Fruit fly (Drosophila melanogaster) whole organism, prepupa: ENCODE measurements around the gene Cyp6d5.

Experiments
- Blimp-1 ChIP-seq: fragments of 200-800 bp; sonication (Bioruptor generic); optimal IDR thresholded peaks from 3 replicates; lab custom pipeline; 2017; ENCODE audit warnings: missing biosample characterization, missing genetic modification characterization, mild to moderate bottlenecking, moderate library complexity, missing genetic modification reagents
- CG10631 ChIP-seq: fragments of 200-800 bp; sonication (Bioruptor generic); optimal IDR thresholded peaks from 2 replicates; lab custom pipeline; 2016; ENCODE audit warnings: missing biosample characterization, missing genetic modification characterization
- CG10669 ChIP-seq: fragments of 200-800 bp; sonication (Bioruptor generic); optimal IDR thresholded peaks from 3 replicates; lab custom pipeline; 2018; ENCODE audit warnings: missing biosample characterization, mild to moderate bottlenecking, missing genetic modification characterization, moderate library complexity
- CG11294 ChIP-seq: fragments of 200-800 bp; sonication (Bioruptor generic); IDR thresholded peaks from 2 replicates; pipeline ENCODE4 v1.3.6; 2022; ENCODE audit warnings: missing biosample characterization, missing genetic modification characterization
- CG11762 ChIP-seq: fragments of 200-800 bp; sonication (Bioruptor generic); optimal IDR thresholded peaks from 3 replicates; lab custom pipeline; 2016; ENCODE audit warnings: missing biosample characterization, missing genetic modification characterization; ENCODE audit not compliant: insufficient read depth
- CG11902 ChIP-seq: fragments of 200-800 bp; sonication (Bioruptor generic); optimal IDR thresholded peaks from 3 replicates; lab custom pipeline; 2016; ENCODE audit warnings: missing biosample characterization, missing genetic modification characterization
- CG15336 ChIP-seq: fragments of 200-800 bp; sonication (Bioruptor generic); IDR thresholded peaks from 2 replicates; pipeline ENCODE4 v1.3.6; 2022; ENCODE audit warnings: missing biosample characterization, missing genetic modification characterization
- CG16779 ChIP-seq: fragments of 200-800 bp; sonication (Bioruptor generic); optimal IDR thresholded peaks from 3 replicates; lab custom pipeline; 2017; ENCODE audit warnings: missing biosample characterization, mild to moderate bottlenecking, missing genetic modification characterization
- CG3032 ChIP-seq: fragments of 200-800 bp; optimal IDR thresholded peaks from 2 replicates; lab custom pipeline; 2019; ENCODE audit warnings: missing biosample characterization, mild to moderate bottlenecking, missing genetic modification characterization, moderate library complexity
- CG31627 ChIP-seq: fragments of 200-800 bp; sonication (Bioruptor generic); optimal IDR thresholded peaks from 3 replicates; lab custom pipeline; 2016; ENCODE audit warnings: missing biosample characterization, missing genetic modification characterization
- CG32006 ChIP-seq: fragments of 200-800 bp; sonication (Bioruptor generic); optimal IDR thresholded peaks from 3 replicates; lab custom pipeline; 2017; ENCODE audit warnings: missing biosample characterization, mild to moderate bottlenecking, missing genetic modification characterization
- CG34406 ChIP-seq: fragments of 200-800 bp; sonication (Bioruptor generic); optimal IDR thresholded peaks from 3 replicates; lab custom pipeline; 2016; ENCODE audit warnings: missing biosample characterization, missing genetic modification characterization
- CG3919 ChIP-seq: fragments of 200-800 bp; sonication (Bioruptor generic); optimal IDR thresholded peaks from 3 replicates; lab custom pipeline; 2016; ENCODE audit warnings: missing biosample characterization, missing genetic modification characterization
- CG4318 ChIP-seq: fragments of 200-800 bp; sonication (Bioruptor generic); optimal IDR thresholded peaks from 3 replicates; lab custom pipeline; 2017; ENCODE audit warnings: missing biosample characterization, mild to moderate bottlenecking, missing genetic modification characterization
- CG6163 ChIP-seq: fragments of 200-800 bp; sonication (Bioruptor generic); IDR thresholded peaks from 3 replicates; pipeline ENCODE4 v1.3.6; 2022; ENCODE audit warnings: missing biosample characterization, missing genetic modification characterization
- CG6276 ChIP-seq: fragments of 200-800 bp; sonication (Bioruptor generic); optimal IDR thresholded peaks from 2 replicates; lab custom pipeline; 2017; ENCODE audit warnings: missing biosample characterization, mild to moderate bottlenecking, missing genetic modification characterization
- CG6792 ChIP-seq: fragments of 200-800 bp; sonication (Bioruptor generic); optimal IDR thresholded peaks from 3 replicates; lab custom pipeline; 2016; ENCODE audit warnings: missing biosample characterization, missing genetic modification characterization
- CG6808 ChIP-seq: fragments of 200-800 bp; sonication (Bioruptor generic); optimal IDR thresholded peaks from 3 replicates; lab custom pipeline; 2017; ENCODE audit warnings: missing biosample characterization, missing genetic modification characterization, mild to moderate bottlenecking, moderate library complexity, missing genetic modification reagents
- CG6854 ChIP-seq: fragments of 200-800 bp; sonication (Bioruptor generic); optimal IDR thresholded peaks from 2 replicates; lab custom pipeline; 2017; ENCODE audit warnings: missing biosample characterization, mild to moderate bottlenecking, missing genetic modification characterization
- CG7368 ChIP-seq: fragments of 200-800 bp; sonication (Bioruptor generic); optimal IDR thresholded peaks from 3 replicates; lab custom pipeline; 2016; ENCODE audit warnings: missing biosample characterization, missing genetic modification characterization
- CG8119 ChIP-seq: fragments of 200-800 bp; sonication (Bioruptor generic); IDR thresholded peaks from 3 replicates; pipeline ENCODE4 v1.3.6; 2022; ENCODE audit warnings: missing biosample characterization, missing genetic modification characterization
- CG8319 ChIP-seq: fragments of 200-800 bp; sonication (Bioruptor generic); optimal IDR thresholded peaks from 3 replicates; lab custom pipeline; 2016; ENCODE audit warnings: missing biosample characterization, missing genetic modification characterization
- CG9139 ChIP-seq: fragments of 200-800 bp; sonication (Bioruptor generic); optimal IDR thresholded peaks from 3 replicates; lab custom pipeline; 2017; ENCODE audit warnings: missing biosample characterization, mild to moderate bottlenecking, missing genetic modification characterization
- Eip75B ChIP-seq: fragments of 200-800 bp; sonication (Bioruptor generic); optimal IDR thresholded peaks from 3 replicates; lab custom pipeline; 2016; ENCODE audit warnings: missing biosample characterization, missing genetic modification characterization
- Eip78C ChIP-seq: fragments of 200-800 bp; sonication (Bioruptor generic); peaks from one replicate; lab custom pipeline; 2016; ENCODE audit warnings: missing biosample characterization, missing genetic modification characterization
- Ets96B ChIP-seq: fragments of 200-800 bp; optimal IDR thresholded peaks from 2 replicates; lab custom pipeline; 2019; ENCODE audit warnings: missing biosample characterization, mild to moderate bottlenecking, missing genetic modification characterization, moderate library complexity
- Gug ChIP-seq: fragments of 200-800 bp; sonication (Bioruptor generic); IDR thresholded peaks from 2 replicates; pipeline ENCODE4 v1.3.6; 2022; ENCODE audit warnings: missing biosample characterization, missing genetic modification characterization
- Hr39 ChIP-seq: fragments of 200-800 bp; sonication (Bioruptor generic); optimal IDR thresholded peaks from 2 replicates; lab custom pipeline; 2016; ENCODE audit warnings: missing biosample characterization, missing genetic modification characterization
- Hr4 ChIP-seq: fragments of 200-800 bp; sonication (Bioruptor generic); optimal IDR thresholded peaks from 3 replicates; lab custom pipeline; 2016; ENCODE audit warnings: missing biosample characterization, missing genetic modification characterization
- Met ChIP-seq: fragments of 200-800 bp; sonication (Bioruptor generic); optimal IDR thresholded peaks from 3 replicates; lab custom pipeline; 2016; ENCODE audit warnings: missing biosample characterization, missing genetic modification characterization
- OdsH ChIP-seq: fragments of 200-800 bp; sonication (Bioruptor generic); optimal IDR thresholded peaks from 3 replicates; lab custom pipeline; 2016; ENCODE audit warnings: missing biosample characterization, missing genetic modification characterization
- Sox102F ChIP-seq: fragments of 200-800 bp; sonication (Bioruptor generic); optimal IDR thresholded peaks from 2 replicates; lab custom pipeline; 2016; ENCODE audit warnings: missing biosample characterization, mild to moderate bottlenecking, missing genetic modification characterization
- Sox14 ChIP-seq: fragments of 200-800 bp; sonication (Bioruptor generic); optimal IDR thresholded peaks from 3 replicates; lab custom pipeline; 2016; ENCODE audit warnings: missing biosample characterization, missing genetic modification characterization
- achi ChIP-seq: fragments of 200-800 bp; sonication (Bioruptor generic); optimal IDR thresholded peaks from 3 replicates; lab custom pipeline; 2016; ENCODE audit warnings: missing biosample characterization, missing genetic modification characterization
- acj6 ChIP-seq: fragments of 200-800 bp; sonication (Bioruptor generic); optimal IDR thresholded peaks from 3 replicates; lab custom pipeline; 2016; ENCODE audit warnings: missing biosample characterization, missing genetic modification characterization
- cyc ChIP-seq: fragments of 200-800 bp; sonication (Bioruptor generic); optimal IDR thresholded peaks from 3 replicates; lab custom pipeline; 2016; ENCODE audit warnings: missing biosample characterization, missing genetic modification characterization
- dsx ChIP-seq: fragments of 200-800 bp; optimal IDR thresholded peaks from 3 replicates; lab custom pipeline; 2019; ENCODE audit warnings: missing biosample characterization, mild to moderate bottlenecking, missing genetic modification characterization, moderate library complexity; ENCODE audit not compliant: poor library complexity, severe bottlenecking
- eg ChIP-seq: fragments of 200-800 bp; sonication (Bioruptor generic); IDR thresholded peaks from 3 replicates; pipeline ENCODE4 v1.3.6; 2022; ENCODE audit warnings: missing biosample characterization, missing genetic modification characterization
- esn ChIP-seq: fragments of 200-800 bp; sonication (Bioruptor generic); optimal IDR thresholded peaks from 2 replicates; lab custom pipeline; 2016; ENCODE audit warnings: missing biosample characterization, mild to moderate bottlenecking, missing genetic modification characterization, moderate library complexity
- fd59A ChIP-seq: fragments of 200-800 bp; sonication (Bioruptor generic); optimal IDR thresholded peaks from 2 replicates; lab custom pipeline; 2017; ENCODE audit warnings: missing biosample characterization, mild to moderate bottlenecking, missing genetic modification characterization, missing genetic modification reagents
- fd85E ChIP-seq: fragments of 200-800 bp; sonication (Bioruptor generic); optimal IDR thresholded peaks from 3 replicates; lab custom pipeline; 2016; ENCODE audit warnings: missing biosample characterization, missing genetic modification characterization
- fkh ChIP-seq: fragments of 200-800 bp; sonication (Bioruptor generic); optimal IDR thresholded peaks from 3 replicates; lab custom pipeline; 2017; ENCODE audit warnings: missing biosample characterization, mild to moderate bottlenecking, missing genetic modification characterization, moderate library complexity
- lz ChIP-seq: fragments of 200-800 bp; sonication (Bioruptor generic); optimal IDR thresholded peaks from 3 replicates; lab custom pipeline; 2016; ENCODE audit warnings: missing biosample characterization, missing genetic modification characterization
- net ChIP-seq: fragments of 200-800 bp; sonication (Bioruptor generic); optimal IDR thresholded peaks from 3 replicates; lab custom pipeline; 2016; ENCODE audit warnings: missing biosample characterization, missing genetic modification characterization
- salr ChIP-seq, 2 experiments: fragments of 200-800 bp; sonication (Bioruptor generic); optimal IDR thresholded peaks; 3 replicates each; lab custom pipeline; 2016 to 2018; ENCODE audit warnings: missing biosample characterization in 2 of 2, missing genetic modification characterization in 2 of 2, mild to moderate bottlenecking in 1 of 2
- spab ChIP-seq: fragments of 200-800 bp; sonication (Bioruptor generic); optimal IDR thresholded peaks from 2 replicates; lab custom pipeline; 2017; ENCODE audit warnings: missing biosample characterization, mild to moderate bottlenecking, missing genetic modification characterization, missing genetic modification reagents
- ss ChIP-seq, 2 experiments: fragments of 200-800 bp; sonication (Bioruptor generic); optimal IDR thresholded peaks; 2 replicates in 1 of 2; 3 replicates in 1 of 2; lab custom pipeline; 2017 to 2018; ENCODE audit warnings: mild to moderate bottlenecking in 2 of 2, missing biosample characterization in 2 of 2, missing genetic modification characterization in 2 of 2, moderate library complexity in 1 of 2
- svp ChIP-seq: fragments of 200-800 bp; sonication (Bioruptor generic); peaks from one replicate; lab custom pipeline; 2016; ENCODE audit warnings: missing biosample characterization, missing genetic modification characterization
- topi ChIP-seq: fragments of 200-800 bp; sonication (Bioruptor generic); optimal IDR thresholded peaks from 3 replicates; lab custom pipeline; 2016; ENCODE audit warnings: missing biosample characterization, missing genetic modification characterization
- vri ChIP-seq: fragments of 200-800 bp; sonication (Bioruptor generic); optimal IDR thresholded peaks from 3 replicates; lab custom pipeline; 2016; ENCODE audit warnings: missing biosample characterization, mild to moderate bottlenecking, missing genetic modification characterization

Gene Cyp6d5

DNA sequence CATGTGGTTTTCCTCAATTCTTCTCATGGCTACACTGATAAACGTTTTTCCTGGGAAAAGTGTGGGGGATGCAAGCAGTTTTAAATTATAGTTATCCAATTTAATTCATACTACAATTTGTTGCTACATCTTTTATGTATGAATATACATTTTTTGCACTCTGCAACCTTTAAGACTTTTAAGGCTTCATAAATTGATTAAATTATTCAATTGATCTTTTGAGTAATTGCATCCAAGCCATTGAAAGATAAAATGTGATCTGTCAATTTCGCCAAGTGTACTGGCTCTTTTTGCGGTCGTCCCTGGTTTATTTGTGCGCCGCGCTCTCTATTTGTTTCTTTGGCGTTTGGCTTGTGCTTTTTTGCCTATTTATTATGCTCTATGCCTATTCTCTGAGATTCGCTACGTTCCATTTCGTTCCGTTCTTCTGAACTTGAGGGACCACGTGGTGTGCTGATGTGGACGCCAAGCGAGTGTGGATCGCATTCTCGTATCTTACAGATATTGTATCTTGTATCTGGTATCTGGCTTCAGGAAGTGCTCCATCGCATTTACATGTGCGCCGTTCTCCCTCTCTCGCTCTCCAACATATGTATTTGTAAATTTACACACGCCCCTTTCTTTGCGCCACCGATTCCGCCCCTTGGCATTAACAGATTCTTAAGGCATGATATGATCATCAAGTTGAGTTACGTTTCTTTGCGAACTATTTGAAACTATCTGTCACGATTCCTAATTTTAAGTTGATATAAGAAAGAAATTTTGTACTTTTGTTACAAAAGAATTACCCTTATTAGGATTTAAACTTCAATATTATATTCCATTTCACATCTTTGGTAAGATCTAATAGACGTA lies 23.4 kb downstream of the Cyp6d5 start:
- TF ChIP-seq net (GFP tag; lab: Kevin White, UChicago) (peak; percentile 85), ss (GFP tag; optimal IDR thresholded peaks at IDR 0.05; lab: Kevin White, UChicago) (no peak), Blimp-1 (GFP tag; lab: Kevin White, UChicago) (no peak), CG3032 (tag; lab: Kevin White, UChicago) (peak; percentile 74), CG11294 (peak; percentile 84), CG9139 (GFP tag; lab: Kevin White, UChicago) (no peak), fd85E (GFP tag; lab: Kevin White, UChicago) (no peak), CG10669 (GFP tag; lab: Kevin White, UChicago) (peak; percentile 34), CG8119 (peak; percentile 96), acj6 (GFP tag; lab: Kevin White, UChicago) (peak; percentile 80), Sox14 (GFP tag; lab: Kevin White, UChicago) (peak; percentile 82), dsx (GFP tag; lab: Kevin White, UChicago) (peak; percentile 9), Met (GFP tag; lab: Kevin White, UChicago) (peak; percentile 11), Hr4 (GFP tag; lab: Kevin White, UChicago) (peak; percentile 96), fd59A (GFP tag; lab: Kevin White, UChicago) (peak; percentile 46), Gug (GFP tag; lab: Robert Waterston, UW) (peak; percentile 93), cyc (GFP tag; lab: Kevin White, UChicago) (no peak), CG11762 (GFP tag; lab: Kevin White, UChicago) (peak; percentile 54), vri (GFP tag; lab: Kevin White, UChicago) (no peak), fkh (peak; percentile 48), OdsH (GFP tag; lab: Kevin White, UChicago) (peak; percentile 84), CG6808 (peak; percentile 62), svp (GFP tag; lab: Kevin White, UChicago) (peak; percentile 63), CG15336 (GFP tag; lab: Robert Waterston, UW) (peak; percentile 96), esn (no peak), Sox102F (peak; percentile 0), CG16779 (tag; lab: Kevin White, UChicago) (peak; percentile 60), spab (GFP tag; lab: Kevin White, UChicago) (peak; percentile 47), salr (GFP tag; optimal IDR thresholded peaks at IDR 0.05; lab: Kevin White, UChicago) (peak in 1 of 2 experiments; percentile 94), CG8319 (peak; percentile 11), Eip78C (peak; percentile 91), CG6854 (GFP tag; lab: Kevin White, UChicago) (no peak), CG3919 (GFP tag; lab: Kevin White, UChicago) (peak; percentile 83), CG10631 (GFP tag; lab: Kevin White, UChicago) (peak; percentile 86), CG4318 (GFP tag; lab: Kevin White, UChicago) (peak; percentile 93), achi (peak; percentile 83), CG6276 (GFP tag; lab: Kevin White, UChicago) (peak; percentile 92), CG32006 (GFP tag; lab: Kevin White, UChicago) (peak; percentile 97), eg (GFP tag; lab: Robert Waterston, UW) (peak; percentile 95), Eip75B (GFP tag; lab: Kevin White, UChicago) (peak; percentile 72), CG6163 (GFP tag; lab: Robert Waterston, UW) (peak; percentile 89), Ets96B (tag; lab: Kevin White, UChicago) (peak; percentile 47), CG7368 (GFP tag; lab: Kevin White, UChicago) (no peak), CG34406 (no peak), CG31627 (GFP tag; lab: Kevin White, UChicago) (no peak), CG6792 (GFP tag; lab: Kevin White, UChicago) (peak; percentile 46), CG11902 (GFP tag; lab: Kevin White, UChicago) (no peak), topi (GFP tag; lab: Kevin White, UChicago) (no peak), lz (GFP tag; lab: Kevin White, UChicago) (peak; percentile 23), Hr39 (no peak)
